Worm (Caenorhabditis elegans) whole organism, L2 larva: ENCODE results near the gene nep-8.

Source experiments
- F13H6.1 ChIP-seq: sonication (generic microtip); optimal IDR thresholded peaks from 2 replicates; lab custom pipeline; 2016; ENCODE audit warnings: missing genetic modification characterization, missing compliant biosample characterization
- R02D3.7 ChIP-seq: fragments of 150-350 bp; optimal IDR thresholded peaks from 2 replicates; lab custom pipeline; 2014; ENCODE audit warnings: missing biosample characterization, missing genetic modification characterization
- Y55F3AM.14 ChIP-seq: fragments of 200-800 bp; sonication (Bioruptor generic); optimal IDR thresholded peaks from 2 replicates; lab custom pipeline; 2018; ENCODE audit warnings: mild to moderate bottlenecking, missing genetic modification characterization, missing compliant biosample characterization
- ZK546.5 ChIP-seq: sonication (generic microtip); optimal IDR thresholded peaks from 2 replicates; lab custom pipeline; 2017; ENCODE audit warnings: missing biosample characterization, missing genetic modification characterization
- alr-1 ChIP-seq: fragments of 150-350 bp; optimal IDR thresholded peaks from 2 replicates; lab custom pipeline; 2014; ENCODE audit warnings: missing biosample characterization, missing genetic modification characterization
- aly-2 ChIP-seq: fragments of 150-350 bp; optimal IDR thresholded peaks from 2 replicates; lab custom pipeline; 2014; ENCODE audit warnings: missing biosample characterization, missing genetic modification characterization
- ama-1 ChIP-seq: fragments of 150-350 bp; optimal IDR thresholded peaks from 2 replicates; lab custom pipeline; 2018; ENCODE audit warnings: inconsistent platforms
- blmp-1 ChIP-seq: sonication (generic microtip); optimal IDR thresholded peaks from 2 replicates; lab custom pipeline; 2017; ENCODE audit warnings: missing genetic modification characterization, mild to moderate bottlenecking, missing compliant biosample characterization, antibody characterized with exemption, moderate library complexity; ENCODE audit not compliant: insufficient read depth
- ceh-82 ChIP-seq: fragments of 150-350 bp; optimal IDR thresholded peaks from 2 replicates; lab custom pipeline; 2014; ENCODE audit warnings: missing biosample characterization, missing genetic modification characterization
- crh-2 ChIP-seq: sonication (generic microtip); optimal IDR thresholded peaks from 2 replicates; lab custom pipeline; 2017; ENCODE audit warnings: missing biosample characterization, missing genetic modification characterization
- dmd-4 ChIP-seq: sonication (generic microtip); optimal IDR thresholded peaks from 2 replicates; lab custom pipeline; 2017; ENCODE audit warnings: missing biosample characterization, missing genetic modification characterization
- egl-27 ChIP-seq: sonication (generic microtip); optimal IDR thresholded peaks from 3 replicates; lab custom pipeline; 2017; ENCODE audit warnings: missing biosample characterization, missing genetic modification reagents, missing genetic modification characterization
- fos-1 ChIP-seq: fragments of 150-350 bp; optimal IDR thresholded peaks from 2 replicates; lab custom pipeline; 2014; ENCODE audit warnings: missing biosample characterization, missing genetic modification characterization
- gmeb-1 ChIP-seq: fragments of 150-350 bp; optimal IDR thresholded peaks from 2 replicates; lab custom pipeline; 2014; ENCODE audit warnings: missing biosample characterization, missing genetic modification characterization
- lin-11 ChIP-seq: fragments of 150-350 bp; sonication (generic microtip); optimal IDR thresholded peaks from 2 replicates; lab custom pipeline; 2014; ENCODE audit warnings: missing biosample characterization, missing genetic modification characterization, inconsistent platforms, mixed read lengths
- lsy-2 ChIP-seq, 2 experiments: fragments of 150-350 bp in 1 of 2; sonication (generic microtip) in 1 of 2; optimal IDR thresholded peaks; 2 replicates each; lab custom pipeline; 2014 to 2017; ENCODE audit warnings: missing biosample characterization in 2 of 2, missing genetic modification characterization in 2 of 2
- mab-5 ChIP-seq: fragments of 150-350 bp; optimal IDR thresholded peaks from 2 replicates; lab custom pipeline; 2014; ENCODE audit warnings: missing biosample characterization, missing genetic modification characterization
- nhr-10 ChIP-seq: sonication (generic microtip); optimal IDR thresholded peaks from 2 replicates; lab custom pipeline; 2017; ENCODE audit warnings: missing biosample characterization, missing genetic modification characterization
- nhr-11 ChIP-seq: fragments of 150-350 bp; optimal IDR thresholded peaks from 2 replicates; lab custom pipeline; 2014; ENCODE audit warnings: missing biosample characterization, missing genetic modification characterization
- nhr-12 ChIP-seq: fragments of 150-350 bp; optimal IDR thresholded peaks from 2 replicates; lab custom pipeline; 2014; ENCODE audit warnings: missing biosample characterization, missing genetic modification characterization
- nhr-129 ChIP-seq: fragments of 150-350 bp; optimal IDR thresholded peaks from 2 replicates; lab custom pipeline; 2014; ENCODE audit warnings: missing biosample characterization, missing genetic modification characterization
- nhr-21 ChIP-seq: fragments of 150-350 bp; optimal IDR thresholded peaks from 2 replicates; lab custom pipeline; 2014; ENCODE audit warnings: missing biosample characterization, missing genetic modification characterization
- nhr-25 ChIP-seq: fragments of 150-350 bp; sonication (generic microtip); optimal IDR thresholded peaks from 3 replicates; lab custom pipeline; 2014; ENCODE audit warnings: missing biosample characterization, missing genetic modification characterization
- nhr-77 ChIP-seq: fragments of 150-350 bp; optimal IDR thresholded peaks from 2 replicates; lab custom pipeline; 2014; ENCODE audit warnings: missing biosample characterization, missing genetic modification characterization
- sem-4 ChIP-seq: fragments of 150-350 bp; optimal IDR thresholded peaks from 2 replicates; lab custom pipeline; 2014; ENCODE audit warnings: missing biosample characterization, missing genetic modification reagents, missing genetic modification characterization
- sma-3 ChIP-seq: sonication (generic microtip); optimal IDR thresholded peaks from 2 replicates; lab custom pipeline; 2016; ENCODE audit warnings: missing genetic modification reagents, missing genetic modification characterization, missing compliant biosample characterization
- sma-9 ChIP-seq, 2 experiments: fragments of 150-350 bp in 1 of 2; sonication (generic microtip) in 1 of 2; optimal IDR thresholded peaks; 2 replicates each; lab custom pipeline; 2014 to 2016; ENCODE audit warnings: missing genetic modification characterization in 2 of 2, mild to moderate bottlenecking in 1 of 2, missing biosample characterization in 1 of 2, missing compliant biosample characterization in 1 of 2, missing genetic modification reagents in 1 of 2, moderate library complexity in 1 of 2
- snpc-4 ChIP-seq: fragments of 150-350 bp; optimal IDR thresholded peaks from 2 replicates; lab custom pipeline; 2014; ENCODE audit warnings: missing biosample characterization, missing genetic modification characterization
- unc-39 ChIP-seq: fragments of 150-350 bp; optimal IDR thresholded peaks from 2 replicates; lab custom pipeline; 2014; ENCODE audit warnings: missing biosample characterization, missing genetic modification characterization
- unc-55 ChIP-seq: fragments of 150-350 bp; sonication (generic microtip); optimal IDR thresholded peaks from 3 replicates; lab custom pipeline; 2014; ENCODE audit warnings: missing biosample characterization, missing genetic modification reagents, missing genetic modification characterization
- zag-1 ChIP-seq: fragments of 150-350 bp; optimal IDR thresholded peaks from 2 replicates; lab custom pipeline; 2014; ENCODE audit warnings: missing biosample characterization, missing genetic modification characterization
- ztf-1 ChIP-seq: fragments of 200-800 bp; sonication (Bioruptor generic); conservative IDR thresholded peaks from 2 replicates; pipeline ENCODE4 v1.3.6; 2022; ENCODE audit warnings: missing genetic modification characterization, missing compliant biosample characterization
- ztf-11 ChIP-seq: sonication (generic microtip); optimal IDR thresholded peaks from 2 replicates; lab custom pipeline; 2017; ENCODE audit warnings: missing biosample characterization, missing genetic modification characterization

The nep-8 gene

DNA sequence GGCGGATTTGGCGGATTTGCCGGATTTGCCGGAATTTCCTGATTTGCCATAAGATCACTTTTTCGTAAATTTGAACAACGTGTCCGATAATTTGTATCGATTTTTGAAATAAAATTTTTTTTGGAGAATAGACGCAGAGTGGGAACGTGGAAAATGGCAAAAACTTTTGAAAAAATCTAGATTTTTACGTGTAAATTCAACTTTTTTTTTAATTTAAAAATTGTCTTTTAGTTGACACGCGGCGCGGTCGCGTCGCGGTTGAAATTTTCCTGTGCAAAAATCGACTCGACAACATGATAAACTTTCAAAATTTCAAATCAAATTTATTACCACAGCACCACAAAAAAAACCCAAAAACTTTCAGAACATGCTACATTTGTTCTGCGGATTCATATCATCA lies 8.2 kb upstream of the nep-8 start, which contains the start of gene nep-20:
nep-20 (minus strand) TSS at position 101 of the 400 bp plus-strand sequence.
- TF ChIP-seq nhr-21 (no peak), gmeb-1 (tag; lab: Kevin White, UChicago) (no peak), egl-27 (no peak), ama-1 (lab: Kevin White, UChicago) (no peak), snpc-4 (tag; lab: Kevin White, UChicago) (no peak), Y55F3AM.14 (no peak), unc-55 (GFP tag; lab: Kevin White, UChicago) (no peak), F13H6.1 (tag; lab: Kevin White, UChicago) (no peak), ZK546.5 (tag; lab: Kevin White, UChicago) (no peak), nhr-129 (tag; lab: Kevin White, UChicago) (no peak), sma-9 (GFP tag; optimal IDR thresholded peaks at IDR 0.05; lab: Kevin White, UChicago) (no peak), sma-9 (tag; optimal IDR thresholded peaks at IDR 0.05; lab: Kevin White, UChicago) (no peak), mab-5 (tag; lab: Kevin White, UChicago) (no peak), nhr-12 (tag; lab: Kevin White, UChicago) (no peak), fos-1 (tag; lab: Kevin White, UChicago) (no peak), nhr-77 (no peak)

ce11 chrII:3399212-3399611 lies 4.4 kb upstream of the nep-8 start, which contains the start of gene nep-9:
nep-9 (minus strand) TSS chrII:3399312.
- TF ChIP-seq crh-2 (no peak), unc-39 (tag; lab: Kevin White, UChicago) (no peak), blmp-1 (no peak), ztf-11 (tag; lab: Kevin White, UChicago) (no peak), nhr-10 (no peak), ama-1 (lab: Kevin White, UChicago) (no peak), nhr-11 (tag; lab: Kevin White, UChicago) (no peak), egl-27 (no peak), nhr-25 (tag; lab: Kevin White, UChicago) (no peak), R02D3.7 (no peak), ZK546.5 (tag; lab: Kevin White, UChicago) (no peak), Y55F3AM.14 (no peak), dmd-4 (tag; lab: Kevin White, UChicago) (no peak), sma-3 (GFP tag; lab: Kevin White, UChicago) (no peak)
- TF ChIP-seq, all 48 proteins: peak for 0

ce11 chrII:3402854-3403253 lies 781 bp upstream of the nep-8 start, which contains the start of gene nep-10:
nep-10 (minus strand) TSS chrII:3402954.
- TF ChIP-seq R02D3.7 (no peak), Y55F3AM.14 (no peak), zag-1 (tag; lab: Kevin White, UChicago) (no peak), ZK546.5 (tag; lab: Kevin White, UChicago) (no peak), ceh-82 (tag; lab: Kevin White, UChicago) (no peak), nhr-25 (tag; lab: Kevin White, UChicago) (no peak), ama-1 (lab: Kevin White, UChicago) (no peak), nhr-12 (tag; lab: Kevin White, UChicago) (no peak), lsy-2 (tag; optimal IDR thresholded peaks at IDR 0.05; lab: Kevin White, UChicago) (no peak), nhr-21 (no peak), gmeb-1 (tag; lab: Kevin White, UChicago) (no peak), nhr-10 (no peak), lin-11 (tag; lab: Kevin White, UChicago) (no peak), unc-39 (tag; lab: Kevin White, UChicago) (no peak), alr-1 (tag; lab: Kevin White, UChicago) (no peak), nhr-77 (no peak)

- no peak for TF ChIP-seq lin-11 (tag; lab: Kevin White, UChicago)
- no peak for TF ChIP-seq sem-4 (tag; lab: Kevin White, UChicago)
- TF ChIP-seq, all 48 proteins: peak for 0
Measured at ce11 chrII:3414383-3414910, 10.8 kb downstream of the nep-8 start, which contains the start of the genes F18A12.7 and F18A12.2. F18A12.7 (minus strand) TSS chrII:3414483. F18A12.2 (plus strand) TSS chrII:3414860.

ce11 chrII:3416528-3416927 lies 12.9 kb downstream of the nep-8 start, which contains the start of gene nep-6:
nep-6 (plus strand) TSS chrII:3416828.
- no peak for TF ChIP-seq lin-11 (tag; lab: Kevin White, UChicago)
- TF ChIP-seq ceh-82 (tag; lab: Kevin White, UChicago): no peak
- TF ChIP-seq R02D3.7: no peak
- TF ChIP-seq snpc-4 (tag; lab: Kevin White, UChicago): no peak
- no peak for TF ChIP-seq aly-2
- TF ChIP-seq ztf-1 (GFP tag; lab: Robert Waterston, UW): no peak
